Fruit fly (Drosophila melanogaster): ENCODE data around the gene lace.

DNA sequence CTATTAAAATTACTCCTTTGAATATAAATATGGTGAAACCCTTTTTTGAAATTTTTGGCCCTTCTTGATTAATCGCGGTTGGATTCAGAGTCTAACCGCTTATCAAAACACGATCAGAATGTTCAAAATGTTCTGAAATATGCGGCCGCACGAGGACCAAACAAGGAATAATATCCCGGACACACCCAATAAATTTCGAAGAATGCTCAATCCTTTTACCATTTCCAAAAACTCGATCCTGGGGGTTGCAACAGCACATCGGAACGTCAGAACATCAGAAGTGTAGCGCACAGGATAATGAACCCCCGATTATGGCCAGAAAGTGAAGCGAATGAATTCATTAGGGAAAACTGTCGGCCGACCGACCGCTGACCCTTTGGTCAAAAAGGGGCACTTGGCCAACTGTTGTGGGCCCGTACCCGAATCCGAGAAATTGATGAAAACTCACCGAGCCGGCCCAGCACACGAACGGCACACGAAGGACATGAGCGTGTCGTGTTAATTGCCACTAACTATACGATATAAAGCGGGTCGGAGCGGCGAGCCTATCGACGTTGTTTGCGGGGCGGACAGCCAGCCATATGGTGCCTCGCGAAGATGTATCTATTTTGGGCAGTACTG lies 28.3 kb upstream of the lace start:
- no peak for TF ChIP-seq CG8478 (optimal IDR thresholded peaks at IDR 0.05)
- TF ChIP-seq CTCF (optimal IDR thresholded peaks at IDR 0.05) = no peak
